Worm (Caenorhabditis elegans): ENCODE measurements around the gene bath-29.

DNA sequence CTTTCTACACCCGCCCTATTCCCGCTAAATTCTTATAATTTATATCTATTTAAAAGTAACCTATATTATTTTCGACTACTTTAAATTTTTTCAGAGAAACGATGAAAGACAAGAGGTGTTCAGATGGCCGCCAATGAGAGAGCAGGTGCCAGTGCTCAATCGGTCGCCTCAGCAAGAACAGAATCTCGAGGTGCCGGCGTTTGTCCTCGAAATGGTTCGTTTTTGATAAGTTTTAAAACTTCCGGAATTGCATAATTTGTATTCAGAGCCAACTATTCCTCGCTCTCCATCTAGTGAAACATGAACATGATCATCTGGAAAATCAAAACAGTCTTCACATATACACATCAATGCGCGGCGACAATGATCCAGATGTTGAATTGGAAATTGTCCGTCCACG, 22.6 kb downstream of the bath-29 start, which contains the start of gene bath-23:
- TF ChIP-seq ztf-29 (GFP tag; IDR thresholded peaks at IDR 0.05): no peak
- TF ChIP-seq ztf-23 (GFP tag; IDR thresholded peaks at IDR 0.05): no peak
- TF ChIP-seq flt-1 (GFP tag; IDR thresholded peaks at IDR 0.05): no peak
- TF ChIP-seq ref-1 (GFP tag; conservative IDR thresholded peaks at IDR 0.05): no peak
- TF ChIP-seq T22C8.4 (GFP tag; IDR thresholded peaks at IDR 0.05): no peak
- no peak for TF ChIP-seq tab-1 (GFP tag; IDR thresholded peaks at IDR 0.05)
- no peak for TF ChIP-seq klf-2 (GFP tag; conservative IDR thresholded peaks at IDR 0.05)
